Worm (Caenorhabditis elegans): ENCODE results near the gene mma-1.

Gene mma-1

ce11 chrV:12629743-12630142 lies 33.6 kb upstream of the mma-1 start, which contains the start of gene F56H9.6:
Gene F56H9.6, minus strand, starts transcription at chrV:12629843.
- TF ChIP-seq spr-1 (tag; optimal IDR thresholded peaks at IDR 0.05) (no peak), F37D6.2 (tag; optimal IDR thresholded peaks at IDR 0.05) (no peak), sdz-12 (GFP tag; optimal IDR thresholded peaks at IDR 0.05) (no peak), Y75B8A.6 (GFP tag; IDR thresholded peaks at IDR 0.05) (no peak), Y5F2A.4 (GFP tag; optimal IDR thresholded peaks at IDR 0.05) (no peak), nhr-6 (tag; optimal IDR thresholded peaks at IDR 0.05) (no peak), dmd-9 (GFP tag; IDR thresholded peaks at IDR 0.05) (no peak), mdt-29 (GFP tag; IDR thresholded peaks at IDR 0.05) (no peak), fkh-10 (GFP tag; optimal IDR thresholded peaks at IDR 0.05) (no peak), lir-3 (tag; optimal IDR thresholded peaks at IDR 0.05) (no peak), ZK546.5 (tag; optimal IDR thresholded peaks at IDR 0.05) (no peak), mes-2 (tag; optimal IDR thresholded peaks at IDR 0.05; ENCODE audit: poor library complexity, severe bottlenecking) (no peak), F44E2.7 (GFP tag; IDR thresholded peaks at IDR 0.05) (no peak)

- TF ChIP-seq ceh-82 (tag; optimal IDR thresholded peaks at IDR 0.05) (no peak), ceh-20 (GFP tag; IDR thresholded peaks at IDR 0.05) (no peak)
Observed at ce11 chrV:12624371-12624770, 28.3 kb upstream of the mma-1 start, which contains the start of gene F56H9.9. Gene F56H9.9, minus strand, starts transcription at chrV:12624471.

- no peak for TF ChIP-seq mdt-29 (GFP tag; IDR thresholded peaks at IDR 0.05)
- TF ChIP-seq nhr-10 (tag; optimal IDR thresholded peaks at IDR 0.05) = no peak
- no peak for TF ChIP-seq nhr-6 (tag; optimal IDR thresholded peaks at IDR 0.05)
- no peak for TF ChIP-seq pha-4 (GFP tag; IDR thresholded peaks at IDR 0.05)
- no peak for TF ChIP-seq pha-4 (tag; optimal IDR thresholded peaks at IDR 0.05)
- no peak for TF ChIP-seq lir-3 (tag; optimal IDR thresholded peaks at IDR 0.05)
- TF ChIP-seq Y105C5A.15 (GFP tag; IDR thresholded peaks at IDR 0.05) = no peak
- no peak for TF ChIP-seq rbr-2 (tag; optimal IDR thresholded peaks at IDR 0.05)
- TF ChIP-seq mdl-1 (tag; optimal IDR thresholded peaks at IDR 0.05) = no peak
- no peak for TF ChIP-seq aly-2 (tag; optimal IDR thresholded peaks at IDR 0.05)
Observed at ce11 chrV:12612118-12612517, 16.0 kb upstream of the mma-1 start, which contains the start of gene cyc-2.2. Gene cyc-2.2, minus strand, starts transcription at chrV:12612218.

- TF ChIP-seq nhr-11 (tag; optimal IDR thresholded peaks at IDR 0.05) (no peak), spr-3 (GFP tag; optimal IDR thresholded peaks at IDR 0.05) (no peak), saeg-2 (GFP tag; IDR thresholded peaks at IDR 0.05) (no peak), nhr-76 (tag; optimal IDR thresholded peaks at IDR 0.05) (no peak), madf-9 (GFP tag; conservative IDR thresholded peaks at IDR 0.05) (no peak), unc-130 (GFP tag; optimal IDR thresholded peaks at IDR 0.05) (no peak), F49E8.2 (tag; optimal IDR thresholded peaks at IDR 0.05; ENCODE audit: borderline replicate concordance) (no peak), lin-1 (GFP tag; IDR thresholded peaks at IDR 0.05) (no peak), nhr-111 (GFP tag; optimal IDR thresholded peaks at IDR 0.05) (no peak), F44E2.7 (GFP tag; IDR thresholded peaks at IDR 0.05) (no peak), mxl-2 (GFP tag; conservative IDR thresholded peaks at IDR 0.05) (no peak), lin-13 (GFP tag; optimal IDR thresholded peaks at IDR 0.05) (no peak), tag-97 (GFP tag; IDR thresholded peaks at IDR 0.05) (no peak), dpl-1 (GFP tag; optimal IDR thresholded peaks at IDR 0.05) (no peak), D1046.2 (GFP tag; IDR thresholded peaks at IDR 0.05) (no peak)
Observed at ce11 chrV:12611029-12611428, 14.9 kb upstream of the mma-1 start, which contains the start of gene cubn-1. Gene cubn-1, plus strand, starts transcription at chrV:12611329.

ce11 chrV:12609526-12609925 lies 13.4 kb upstream of the mma-1 start, which contains the start of gene ZC116.1:
Gene ZC116.1, plus strand, starts transcription at chrV:12609826.
- TF ChIP-seq Y5F2A.4 (GFP tag; optimal IDR thresholded peaks at IDR 0.05) (no peak), zfp-3 (GFP tag; conservative IDR thresholded peaks at IDR 0.05) (no peak), F49E8.2 (tag; optimal IDR thresholded peaks at IDR 0.05; ENCODE audit: borderline replicate concordance) (no peak)

All from whole organism, L4 larva.